Worm (Caenorhabditis elegans) whole organism, late embryonic: ENCODE data around the gene nspg-1.

Source experiments
- Y22D7AL.16 ChIP-seq: sonication (generic microtip); optimal IDR thresholded peaks from 2 replicates; lab custom pipeline; 2016; ENCODE audit warnings: missing genetic modification characterization, missing compliant biosample characterization
- ceh-45 ChIP-seq: fragments of 200-800 bp; sonication (Bioruptor generic); IDR thresholded peaks from 2 replicates; pipeline ENCODE4 v1.3.6; 2022; ENCODE audit warnings: missing genetic modification reagents, missing genetic modification characterization, missing compliant biosample characterization
- dmd-4 ChIP-seq: sonication (generic microtip); optimal IDR thresholded peaks from 2 replicates; lab custom pipeline; 2016; ENCODE audit warnings: borderline replicate concordance, missing genetic modification characterization, missing compliant biosample characterization
- madf-2 ChIP-seq: sonication (generic microtip); optimal IDR thresholded peaks from 2 replicates; lab custom pipeline; 2017; ENCODE audit warnings: missing genetic modification characterization, missing compliant biosample characterization
- pha-4 ChIP-seq: fragments of 150-350 bp; optimal IDR thresholded peaks from 2 replicates; lab custom pipeline; 2018; ENCODE audit warnings: missing biosample characterization, missing genetic modification reagents, missing genetic modification characterization
- ref-2 ChIP-seq: sonication (generic microtip); optimal IDR thresholded peaks from 2 replicates; lab custom pipeline; 2016; ENCODE audit warnings: missing genetic modification characterization, missing compliant biosample characterization
- ztf-16 ChIP-seq: sonication (generic microtip); optimal IDR thresholded peaks from 2 replicates; lab custom pipeline; 2017; ENCODE audit warnings: missing genetic modification characterization, missing compliant biosample characterization

DNA sequence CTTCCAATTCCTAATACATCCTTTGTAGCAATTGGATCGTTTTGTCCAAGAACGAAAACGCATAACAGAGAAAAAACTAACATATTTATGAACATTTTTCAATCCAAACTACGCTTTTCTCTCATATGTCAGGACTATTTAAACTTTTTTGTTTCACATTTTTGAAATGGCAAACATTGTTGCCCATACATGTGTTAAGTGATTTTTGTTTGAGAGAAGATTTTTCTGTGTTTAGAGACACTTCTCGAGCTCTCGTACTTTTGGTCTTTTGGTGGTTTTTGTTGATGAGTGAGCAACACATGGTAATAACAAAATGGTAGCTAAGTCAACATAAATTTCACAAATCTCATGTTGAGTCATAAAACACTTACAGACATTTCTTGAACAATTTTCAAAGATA lies 37.2 kb upstream of the nspg-1 start, which contains the start of gene ttr-28:
- no peak for TF ChIP-seq ref-2 (tag; lab: Kevin White, UChicago)
- no peak for TF ChIP-seq madf-2
- TF ChIP-seq Y22D7AL.16 (tag; lab: Kevin White, UChicago): no peak
- no peak for TF ChIP-seq ztf-16 (tag; lab: Kevin White, UChicago)
- TF ChIP-seq pha-4 (tag; lab: Kevin White, UChicago): no peak
- TF ChIP-seq ceh-45 (GFP tag; lab: Robert Waterston, UW): no peak
- no peak for TF ChIP-seq dmd-4 (tag; lab: Kevin White, UChicago)
